Worm (Caenorhabditis elegans) whole organism, mixed stage, embryonic: ENCODE data around the gene F48E8.8.

Experiments
- bed-3 ChIP-seq: fragments of 200-800 bp; sonication (Bioruptor generic); optimal IDR thresholded peaks from 3 replicates; lab custom pipeline; 2018; ENCODE audit warnings: mild to moderate bottlenecking, missing genetic modification characterization, moderate library complexity, missing compliant biosample characterization
- blmp-1 ChIP-seq: fragments of 150-350 bp; optimal IDR thresholded peaks from 2 replicates; lab custom pipeline; 2014; ENCODE audit warnings: missing biosample characterization, missing genetic modification characterization
- ceh-39 ChIP-seq: fragments of 150-350 bp; optimal IDR thresholded peaks from 2 replicates; lab custom pipeline; 2014; ENCODE audit warnings: missing biosample characterization, missing genetic modification characterization
- ceh-43 ChIP-seq: fragments of 200-800 bp; sonication (Bioruptor generic); optimal IDR thresholded peaks from 2 replicates; lab custom pipeline; 2018; ENCODE audit warnings: mild to moderate bottlenecking, missing genetic modification characterization, moderate library complexity, missing compliant biosample characterization
- ceh-83 ChIP-seq: fragments of 200-800 bp; sonication (Bioruptor generic); optimal IDR thresholded peaks from 2 replicates; lab custom pipeline; 2018; ENCODE audit warnings: mild to moderate bottlenecking, missing genetic modification characterization, missing compliant biosample characterization
- ces-1 ChIP-seq: fragments of 150-350 bp; optimal IDR thresholded peaks from 2 replicates; lab custom pipeline; 2014; ENCODE audit warnings: missing biosample characterization, missing genetic modification reagents, missing genetic modification characterization
- drap-1 ChIP-seq: fragments of 200-800 bp; sonication (Bioruptor generic); optimal IDR thresholded peaks from 3 replicates; lab custom pipeline; 2018; ENCODE audit warnings: mild to moderate bottlenecking, missing genetic modification characterization, missing compliant biosample characterization
- elt-3 ChIP-seq: fragments of 150-350 bp; optimal IDR thresholded peaks from 2 replicates; lab custom pipeline; 2014; ENCODE audit warnings: missing biosample characterization, missing genetic modification characterization
- flh-1 ChIP-seq: fragments of 200-800 bp; sonication (Bioruptor generic); optimal IDR thresholded peaks from 2 replicates; lab custom pipeline; 2018; ENCODE audit warnings: mild to moderate bottlenecking, missing genetic modification characterization, moderate library complexity, missing compliant biosample characterization
- ham-2 ChIP-seq: fragments of 200-800 bp; sonication (Bioruptor generic); optimal IDR thresholded peaks from 2 replicates; lab custom pipeline; 2018; ENCODE audit warnings: mild to moderate bottlenecking, missing genetic modification characterization, missing compliant biosample characterization
- hlh-1 ChIP-seq: fragments of 150-350 bp; optimal IDR thresholded peaks from 2 replicates; lab custom pipeline; 2014; ENCODE audit warnings: missing biosample characterization, missing genetic modification reagents, missing genetic modification characterization
- lin-13 ChIP-seq: fragments of 150-350 bp; optimal IDR thresholded peaks from 2 replicates; lab custom pipeline; 2014; ENCODE audit warnings: missing biosample characterization, missing genetic modification characterization
- lin-32 ChIP-seq: fragments of 200-800 bp; sonication (Bioruptor generic); optimal IDR thresholded peaks from 2 replicates; lab custom pipeline; 2018; ENCODE audit warnings: mild to moderate bottlenecking, missing genetic modification characterization, missing compliant biosample characterization
- lsy-2 ChIP-seq: fragments of 150-350 bp; optimal IDR thresholded peaks from 2 replicates; lab custom pipeline; 2014; ENCODE audit warnings: missing biosample characterization, missing genetic modification characterization
- mab-5 ChIP-seq: fragments of 150-350 bp; optimal IDR thresholded peaks from 2 replicates; lab custom pipeline; 2014; ENCODE audit warnings: missing biosample characterization, missing genetic modification characterization
- mep-1 ChIP-seq: fragments of 150-350 bp; optimal IDR thresholded peaks from 2 replicates; lab custom pipeline; 2017; ENCODE audit warnings: missing biosample characterization, missing genetic modification reagents, missing genetic modification characterization, inconsistent platforms
- mls-2 ChIP-seq: sonication (generic microtip); optimal IDR thresholded peaks from 2 replicates; lab custom pipeline; 2016; ENCODE audit warnings: mild to moderate bottlenecking, missing genetic modification characterization, moderate library complexity, missing compliant biosample characterization
- nhr-12 ChIP-seq: fragments of 150-350 bp; optimal IDR thresholded peaks from 2 replicates; lab custom pipeline; 2014; ENCODE audit warnings: missing biosample characterization, missing genetic modification characterization
- nhr-2 ChIP-seq: fragments of 150-350 bp; optimal IDR thresholded peaks from 2 replicates; lab custom pipeline; 2014; ENCODE audit warnings: missing biosample characterization, missing genetic modification characterization
- nhr-237 ChIP-seq: fragments of 150-350 bp; optimal IDR thresholded peaks from 2 replicates; lab custom pipeline; 2014; ENCODE audit warnings: missing biosample characterization, missing genetic modification characterization
- nhr-76 ChIP-seq: sonication (generic microtip); optimal IDR thresholded peaks from 2 replicates; lab custom pipeline; 2017; ENCODE audit warnings: missing biosample characterization, missing genetic modification characterization
- pha-4 ChIP-seq: fragments of 150-350 bp; optimal IDR thresholded peaks from 2 replicates; lab custom pipeline; 2018; ENCODE audit warnings: missing biosample characterization, missing genetic modification reagents, missing genetic modification characterization
- sem-2 ChIP-seq: fragments of 200-800 bp; sonication (Bioruptor generic); optimal IDR thresholded peaks from 2 replicates; lab custom pipeline; 2018; ENCODE audit warnings: mild to moderate bottlenecking, missing genetic modification characterization, missing compliant biosample characterization
- snpc-4 ChIP-seq: fragments of 150-350 bp; optimal IDR thresholded peaks from 2 replicates; lab custom pipeline; 2014; ENCODE audit warnings: missing biosample characterization, missing genetic modification characterization
- tbx-8 ChIP-seq: fragments of 200-800 bp; sonication (Bioruptor generic); optimal IDR thresholded peaks from 2 replicates; lab custom pipeline; 2018; ENCODE audit warnings: mild to moderate bottlenecking, missing genetic modification characterization, moderate library complexity, missing compliant biosample characterization
- unc-120 ChIP-seq: sonication (generic microtip); optimal IDR thresholded peaks from 2 replicates; lab custom pipeline; 2017; ENCODE audit warnings: missing genetic modification characterization, missing compliant biosample characterization; ENCODE audit not compliant: poor library complexity, severe bottlenecking
- unc-62 ChIP-seq: fragments of 150-350 bp; optimal IDR thresholded peaks from 2 replicates; lab custom pipeline; 2014; ENCODE audit warnings: missing biosample characterization, missing genetic modification reagents, missing genetic modification characterization
- zip-8 ChIP-seq: fragments of 150-350 bp; optimal IDR thresholded peaks from 2 replicates; lab custom pipeline; 2014; ENCODE audit warnings: missing biosample characterization, missing genetic modification characterization
- ztf-11 ChIP-seq: fragments of 150-350 bp; optimal IDR thresholded peaks from 2 replicates; lab custom pipeline; 2014; ENCODE audit warnings: missing biosample characterization, missing genetic modification characterization

The F48E8.8 gene

DNA sequence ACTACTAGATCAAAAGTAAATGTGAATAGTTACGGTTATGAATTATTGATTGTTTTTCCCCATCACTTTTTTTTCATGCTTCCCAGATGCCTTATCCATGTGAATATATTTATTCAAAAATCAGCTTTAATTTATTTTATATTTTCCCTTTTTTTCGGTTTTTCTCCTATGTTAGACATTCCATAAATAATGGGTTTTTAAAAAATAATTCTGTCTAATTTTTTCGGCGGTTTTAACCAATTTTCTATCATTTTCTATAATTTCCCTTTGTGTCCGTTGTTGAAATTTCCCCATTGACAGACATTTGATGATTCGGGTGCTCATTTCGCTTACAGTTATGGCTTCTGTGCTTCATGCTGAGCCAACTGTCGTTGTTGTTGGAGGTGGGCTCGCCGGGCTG lies 11.5 kb upstream of the F48E8.8 start, which contains the start of gene F48E8.3:
Gene F48E8.3, plus strand, starts transcription at position 301 of the 400 bp plus-strand sequence.
- TF ChIP-seq unc-62 (no peak), mls-2 (tag; lab: Kevin White, UChicago) (no peak), lin-32 (no peak), lsy-2 (no peak), snpc-4 (tag; lab: Kevin White, UChicago) (no peak), ceh-43 (no peak), elt-3 (tag; lab: Kevin White, UChicago) (no peak), lin-13 (tag; lab: Kevin White, UChicago) (no peak)

ce11 chrIII:5453290-5453689 lies 3.7 kb upstream of the F48E8.8 start, which contains the start of gene F48E8.4:
TSS of gene F48E8.4 (plus strand) at chrIII:5453590.
- TF ChIP-seq bed-3 (GFP tag; lab: Kevin White, UChicago) = no peak
- TF ChIP-seq nhr-237 (tag; lab: Kevin White, UChicago) = no peak
- no peak for TF ChIP-seq flh-1 (GFP tag; lab: Kevin White, UChicago)
- TF ChIP-seq lin-13 (tag; lab: Kevin White, UChicago) = no peak
- TF ChIP-seq ces-1 = no peak
- TF ChIP-seq elt-3 (tag; lab: Kevin White, UChicago) = no peak
- TF ChIP-seq mab-5 (tag; lab: Kevin White, UChicago) = no peak
- TF ChIP-seq ham-2 (GFP tag; lab: Kevin White, UChicago) = no peak
- no peak for TF ChIP-seq unc-62
- TF ChIP-seq nhr-2 (tag; lab: Kevin White, UChicago) = no peak
- TF ChIP-seq nhr-12 (tag; lab: Kevin White, UChicago) = no peak
- TF ChIP-seq blmp-1 (tag; lab: Kevin White, UChicago) = no peak
- TF ChIP-seq ceh-39 = no peak
- TF ChIP-seq ceh-83 (GFP tag; lab: Kevin White, UChicago) = no peak
- no peak for TF ChIP-seq hlh-1
- TF ChIP-seq, all 35 proteins: peak for 0

- TF ChIP-seq ceh-83 (GFP tag; lab: Kevin White, UChicago) (no peak), zip-8 (tag; lab: Kevin White, UChicago) (no peak), tbx-8 (GFP tag; lab: Kevin White, UChicago) (no peak), nhr-2 (tag; lab: Kevin White, UChicago) (no peak), ztf-11 (tag; lab: Kevin White, UChicago) (no peak), sem-2 (GFP tag; lab: Kevin White, UChicago) (no peak), lsy-2 (no peak), unc-120 (tag; lab: Kevin White, UChicago) (no peak), drap-1 (GFP tag; lab: Kevin White, UChicago) (no peak), bed-3 (GFP tag; lab: Kevin White, UChicago) (no peak), ceh-39 (no peak), pha-4 (tag; lab: Kevin White, UChicago) (no peak), hlh-1 (no peak), elt-3 (tag; lab: Kevin White, UChicago) (no peak), flh-1 (GFP tag; lab: Kevin White, UChicago) (no peak)
These were observed 818 bp upstream of the F48E8.8 start, which contains the start of gene paa-1 for ce11 chrIII:5450430-5450829. TSS of gene paa-1 (plus strand) at chrIII:5450730.

ce11 chrIII:5448177-5448576 lies 1.4 kb downstream of the F48E8.8 start, which contains the start of gene skpt-1:
TSS of gene skpt-1 (minus strand) at chrIII:5448395.
- TF ChIP-seq mep-1 (tag; lab: Kevin White, UChicago) (peak; percentile 59), nhr-237 (tag; lab: Kevin White, UChicago) (peak; percentile 16), mab-5 (tag; lab: Kevin White, UChicago) (no peak), lin-32 (no peak), tbx-8 (GFP tag; lab: Kevin White, UChicago) (no peak), lsy-2 (peak; percentile 63), ces-1 (peak; percentile 35)

- TF ChIP-seq pha-4 (tag; lab: Kevin White, UChicago) = peak; percentile 72
- TF ChIP-seq nhr-76 (tag; lab: Kevin White, UChicago) = no peak
- peak; percentile 49 for TF ChIP-seq ces-1
- peak; percentile 97 for TF ChIP-seq lsy-2
- TF ChIP-seq tbx-8 (GFP tag; lab: Kevin White, UChicago) = no peak
- TF ChIP-seq lin-13 (tag; lab: Kevin White, UChicago) = peak; percentile 62
- TF ChIP-seq unc-120 (tag; lab: Kevin White, UChicago) = peak; percentile 22
These were observed 6.8 kb downstream of the F48E8.8 start, which contains the start of the genes T24G10.2 and disl-2 for ce11 chrIII:5442711-5443253. TSS of gene T24G10.2 (minus strand) at chrIII:5442761. TSS of gene disl-2 (plus strand) at chrIII:5443167.
